Fruit fly (Drosophila melanogaster) whole organism, wandering third instar larva: ENCODE data around the gene CG4098.

Experiments
- Abd-B ChIP-seq: fragments of >200 bp; optimal IDR thresholded peaks from 2 replicates; lab custom pipeline; 2017; ENCODE audit warnings: missing biosample characterization, missing genetic modification characterization
- CG32264 ChIP-seq: fragments of 200-800 bp; sonication (Bioruptor generic); optimal IDR thresholded peaks from 2 replicates; lab custom pipeline; 2016; ENCODE audit warnings: missing biosample characterization, missing genetic modification characterization
- CG9705 ChIP-seq: fragments of 200-800 bp; sonication (Bioruptor generic); optimal IDR thresholded peaks from 2 replicates; lab custom pipeline; 2018; ENCODE audit warnings: missing biosample characterization, mild to moderate bottlenecking, missing genetic modification characterization
- CrebA ChIP-seq: fragments of 200-800 bp; sonication (Bioruptor generic); optimal IDR thresholded peaks from 2 replicates; lab custom pipeline; 2016; ENCODE audit warnings: missing biosample characterization, mild to moderate bottlenecking, missing genetic modification characterization, borderline replicate concordance
- Dfd ChIP-seq: fragments of >200 bp; optimal IDR thresholded peaks from 2 replicates; lab custom pipeline; 2017; ENCODE audit warnings: missing biosample characterization, missing genetic modification characterization
- GATAd ChIP-seq: sonication (Bioruptor generic); optimal IDR thresholded peaks from 2 replicates; lab custom pipeline; 2016; ENCODE audit warnings: missing biosample characterization, missing genetic modification characterization
- Hnf4 ChIP-seq: fragments of 200-800 bp; sonication (Bioruptor generic); optimal IDR thresholded peaks from 2 replicates; lab custom pipeline; 2016; ENCODE audit warnings: missing biosample characterization, mild to moderate bottlenecking, missing genetic modification characterization
- Hr78 ChIP-seq: fragments of >200 bp; optimal IDR thresholded peaks from 2 replicates; lab custom pipeline; 2017; ENCODE audit warnings: missing biosample characterization, missing genetic modification characterization
- Mio ChIP-seq: sonication (Bioruptor generic); optimal IDR thresholded peaks from 2 replicates; lab custom pipeline; 2016; ENCODE audit warnings: missing biosample characterization, missing genetic modification characterization
- Myc ChIP-seq: fragments of >200 bp; optimal IDR thresholded peaks from 2 replicates; lab custom pipeline; 2017
- N ChIP-seq: fragments of >200 bp; optimal IDR thresholded peaks from 2 replicates; lab custom pipeline; 2018; ENCODE audit warnings: missing biosample characterization, missing external identifiers, missing genetic modification characterization
- Rel ChIP-seq, 2 experiments: fragments of 200-800 bp; sonication (Bioruptor generic) in 1 of 2; optimal IDR thresholded peaks; 2 replicates in 1 of 2; 3 replicates in 1 of 2; lab custom pipeline; 2016 to 2019; ENCODE audit warnings: mild to moderate bottlenecking in 2 of 2, missing biosample characterization in 2 of 2, missing genetic modification characterization in 2 of 2, moderate library complexity in 1 of 2
- Sp1 ChIP-seq: fragments of 200-800 bp; sonication (Bioruptor generic); optimal IDR thresholded peaks from 3 replicates; lab custom pipeline; 2019; ENCODE audit warnings: missing biosample characterization, mild to moderate bottlenecking, missing genetic modification characterization, moderate library complexity
- Vsx2 ChIP-seq: fragments of 200-300, 225-300 bp; sonication (Bioruptor generic); optimal IDR thresholded peaks from 2 replicates; lab custom pipeline; 2018; ENCODE audit warnings: missing biosample characterization, missing genetic modification characterization; ENCODE audit not compliant: partially characterized antibody
- br ChIP-seq: fragments of 200-800 bp; sonication (Bioruptor generic); optimal IDR thresholded peaks from 2 replicates; lab custom pipeline; 2016; ENCODE audit warnings: missing biosample characterization, missing genetic modification characterization
- brk ChIP-seq: fragments of 200-800 bp; sonication (Bioruptor generic); optimal IDR thresholded peaks from 2 replicates; lab custom pipeline; 2016; ENCODE audit warnings: missing biosample characterization, mild to moderate bottlenecking, missing genetic modification characterization
- dl ChIP-seq, 2 experiments: fragments of 175-275, 200-275 bp in 1 of 2; fragments of 200-275 bp in 1 of 2; sonication (Bioruptor generic); optimal IDR thresholded peaks; lab custom pipeline; 2018; ENCODE audit warnings: mild to moderate bottlenecking in 2 of 2, missing biosample characterization in 2 of 2, missing genetic modification characterization in 2 of 2, moderate library complexity in 2 of 2; ENCODE audit not compliant: partially characterized antibody in 2 of 2, insufficient read depth in 1 of 2
- dmrt93B ChIP-seq: fragments of 200-800 bp; sonication (Bioruptor generic); optimal IDR thresholded peaks from 2 replicates; lab custom pipeline; 2018; ENCODE audit warnings: missing biosample characterization, mild to moderate bottlenecking, missing genetic modification characterization
- dsf ChIP-seq: sonication (Bioruptor generic); optimal IDR thresholded peaks from 2 replicates; lab custom pipeline; 2016; ENCODE audit warnings: missing biosample characterization, missing genetic modification characterization, borderline replicate concordance
- ey ChIP-seq: fragments of 200-800 bp; sonication (Bioruptor generic); optimal IDR thresholded peaks from 2 replicates; lab custom pipeline; 2016; ENCODE audit warnings: missing biosample characterization, missing genetic modification characterization
- foxo ChIP-seq, 2 experiments: fragments of 200-800 bp; sonication (Bioruptor generic); optimal IDR thresholded peaks; 2 replicates in 1 of 2; 3 replicates in 1 of 2; lab custom pipeline; 2016 to 2017; ENCODE audit warnings: missing biosample characterization in 2 of 2, missing genetic modification characterization in 2 of 2
- fru ChIP-seq: fragments of 200-800 bp; sonication (Bioruptor generic); optimal IDR thresholded peaks from 3 replicates; lab custom pipeline; 2016; ENCODE audit warnings: missing biosample characterization, mild to moderate bottlenecking, missing genetic modification characterization
- h ChIP-seq: fragments of 200-800 bp; sonication (Bioruptor generic); optimal IDR thresholded peaks from 3 replicates; lab custom pipeline; 2016; ENCODE audit warnings: missing biosample characterization, mild to moderate bottlenecking, missing genetic modification characterization
- jim ChIP-seq: fragments of 175-275, 200-325 bp; sonication (Bioruptor generic); optimal IDR thresholded peaks from 2 replicates; lab custom pipeline; 2016; ENCODE audit warnings: missing biosample characterization, mild to moderate bottlenecking, missing genetic modification characterization
- pan ChIP-seq: fragments of >200 bp; optimal IDR thresholded peaks from 2 replicates; lab custom pipeline; 2017
- rgr ChIP-seq: fragments of 200-800 bp; sonication (Bioruptor generic); optimal IDR thresholded peaks from 3 replicates; lab custom pipeline; 2016; ENCODE audit warnings: missing biosample characterization, mild to moderate bottlenecking, missing genetic modification characterization
- sv ChIP-seq: fragments of 200-800 bp; sonication (Bioruptor generic); optimal IDR thresholded peaks from 3 replicates; lab custom pipeline; 2016; ENCODE audit warnings: missing biosample characterization, missing genetic modification characterization
- tai ChIP-seq: sonication (Bioruptor generic); optimal IDR thresholded peaks from 2 replicates; lab custom pipeline; 2016; ENCODE audit warnings: missing biosample characterization, missing genetic modification characterization
- usp ChIP-seq: fragments of >200 bp; optimal IDR thresholded peaks from 2 replicates; lab custom pipeline; 2017; ENCODE audit warnings: missing biosample characterization, missing genetic modification characterization
- woc ChIP-seq: sonication (Bioruptor generic); optimal IDR thresholded peaks from 2 replicates; lab custom pipeline; 2016; ENCODE audit warnings: missing biosample characterization, mild to moderate bottlenecking, missing genetic modification characterization

Gene CG4098

dm6 chr3L:16635566-16636210 lies 26.5 kb upstream of the CG4098 start (continued):
- no peak for TF ChIP-seq jim (GFP tag; lab: Kevin White, UChicago)
- TF ChIP-seq Vsx2, result no peak
- TF ChIP-seq Abd-B, result no peak
- no peak for TF ChIP-seq Hnf4 (GFP tag; lab: Kevin White, UChicago)
- TF ChIP-seq h (GFP tag; lab: Kevin White, UChicago), result peak; percentile 33
- TF ChIP-seq foxo (GFP tag; optimal IDR thresholded peaks at IDR 0.05; lab: Kevin White, UChicago), result peak in 1 of 2 experiments; percentile 21
- TF ChIP-seq Myc, result no peak
- no peak for TF ChIP-seq CrebA

- TF ChIP-seq foxo (GFP tag; optimal IDR thresholded peaks at IDR 0.05; lab: Kevin White, UChicago) (peak in 1 of 2 experiments; percentile 26), fru (GFP tag; lab: Kevin White, UChicago) (peak; percentile 16), CrebA (no peak), Hr78 (GFP tag; lab: Kevin White, UChicago) (no peak), Myc (no peak), ey (GFP tag; lab: Kevin White, UChicago) (peak; percentile 14), h (GFP tag; lab: Kevin White, UChicago) (no peak)
Measured at dm6 chr3L:16634529-16634928, 25.4 kb upstream of the CG4098 start.

- TF ChIP-seq Sp1 (no peak), Vsx2 (no peak), dl (GFP tag; optimal IDR thresholded peaks at IDR 0.05; lab: Kevin White, UChicago; ENCODE audit: insufficient read depth in 1 of 2, partially characterized antibody in 2 of 2) (no peak), foxo (GFP tag; optimal IDR thresholded peaks at IDR 0.05; lab: Kevin White, UChicago) (no peak), woc (GFP tag; lab: Kevin White, UChicago) (no peak), Hnf4 (GFP tag; lab: Kevin White, UChicago) (no peak), h (GFP tag; lab: Kevin White, UChicago) (no peak), Mio (GFP tag; lab: Kevin White, UChicago) (no peak), br (GFP tag; lab: Kevin White, UChicago) (no peak), fru (GFP tag; lab: Kevin White, UChicago) (no peak), GATAd (GFP tag; lab: Kevin White, UChicago) (no peak)
Measured at dm6 chr3L:16634091-16634490, 24.9 kb upstream of the CG4098 start.

- no peak for TF ChIP-seq dsf (GFP tag; lab: Kevin White, UChicago)
- TF ChIP-seq sv, result no peak
- TF ChIP-seq dmrt93B (GFP tag; lab: Kevin White, UChicago), result no peak
- no peak for TF ChIP-seq dl (GFP tag; optimal IDR thresholded peaks at IDR 0.05; lab: Kevin White, UChicago; ENCODE audit: insufficient read depth in 1 of 2, partially characterized antibody in 2 of 2)
- TF ChIP-seq Dfd (GFP tag; lab: Kevin White, UChicago), result no peak
- TF ChIP-seq Rel (GFP tag; optimal IDR thresholded peaks at IDR 0.05; lab: Kevin White, UChicago), result no peak
- TF ChIP-seq Rel (tag; optimal IDR thresholded peaks at IDR 0.05; lab: Kevin White, UChicago), result no peak
- TF ChIP-seq, all 38 proteins: peak for 0
Measured at dm6 chr3L:16631844-16632537, 22.8 kb upstream of the CG4098 start.

dm6 chr3L:16629793-16630192 lies 20.6 kb upstream of the CG4098 start:
- TF ChIP-seq pan (lab: Kevin White, UChicago) (no peak), Mio (GFP tag; lab: Kevin White, UChicago) (no peak), Abd-B (no peak), rgr (GFP tag; lab: Kevin White, UChicago) (no peak), Rel (GFP tag; optimal IDR thresholded peaks at IDR 0.05; lab: Kevin White, UChicago) (no peak), Rel (tag; optimal IDR thresholded peaks at IDR 0.05; lab: Kevin White, UChicago) (no peak), dsf (GFP tag; lab: Kevin White, UChicago) (no peak), dmrt93B (GFP tag; lab: Kevin White, UChicago) (no peak), brk (GFP tag; lab: Kevin White, UChicago) (no peak), usp (GFP tag; lab: Kevin White, UChicago) (no peak), N (no peak), tai (GFP tag; lab: Kevin White, UChicago) (no peak), Hr78 (GFP tag; lab: Kevin White, UChicago) (no peak), CG9705 (GFP tag; lab: Kevin White, UChicago) (no peak), Hnf4 (GFP tag; lab: Kevin White, UChicago) (no peak), CG32264 (no peak), jim (GFP tag; lab: Kevin White, UChicago) (no peak), foxo (GFP tag; optimal IDR thresholded peaks at IDR 0.05; lab: Kevin White, UChicago) (no peak), h (GFP tag; lab: Kevin White, UChicago) (no peak)
- TF ChIP-seq, all 38 proteins: peak for 0
